Worm (Caenorhabditis elegans) whole organism, early embryonic: ENCODE results near the gene F53A9.3.
A peak's percentile ranks its signal among the peaks of the same experiment; 100 is the strongest.

ENCODE experiments used
- B0310.2 ChIP-seq: sonication (generic microtip); optimal IDR thresholded peaks from 2 replicates; lab custom pipeline; 2016; ENCODE audit warnings: mild to moderate bottlenecking, missing genetic modification characterization, missing compliant biosample characterization
- F13C5.2 ChIP-seq: sonication (generic microtip); optimal IDR thresholded peaks from 2 replicates; lab custom pipeline; 2017; ENCODE audit warnings: mild to moderate bottlenecking, missing genetic modification characterization, inconsistent platforms, missing compliant biosample characterization
- aly-1 ChIP-seq: sonication (generic microtip); optimal IDR thresholded peaks from 2 replicates; lab custom pipeline; 2016; ENCODE audit warnings: missing genetic modification characterization, missing compliant biosample characterization
- ama-1 ChIP-seq: fragments of 150-350 bp; optimal IDR thresholded peaks from 2 replicates; lab custom pipeline; 2014
- ceh-13 ChIP-seq: fragments of 200-800 bp; sonication (Bioruptor generic); optimal IDR thresholded peaks from 2 replicates; lab custom pipeline; 2018; ENCODE audit warnings: mild to moderate bottlenecking, missing genetic modification characterization, missing compliant biosample characterization
- ceh-36 ChIP-seq: sonication (generic microtip); optimal IDR thresholded peaks from 2 replicates; lab custom pipeline; 2016; ENCODE audit warnings: missing genetic modification characterization, inconsistent platforms, missing compliant biosample characterization
- ets-7 ChIP-seq: sonication (generic microtip); optimal IDR thresholded peaks from 2 replicates; lab custom pipeline; 2016; ENCODE audit warnings: missing genotype, missing genetic modification characterization, missing compliant biosample characterization
- flt-1 ChIP-seq: fragments of 200-800 bp; sonication (Bioruptor generic); IDR thresholded peaks from 2 replicates; pipeline ENCODE4 v1.3.6; 2022; ENCODE audit warnings: missing genetic modification characterization, missing compliant biosample characterization
- hmbx-1 ChIP-seq: sonication (generic microtip); optimal IDR thresholded peaks from 2 replicates; lab custom pipeline; 2016; ENCODE audit warnings: mild to moderate bottlenecking, missing genetic modification characterization, missing compliant biosample characterization
- hmg-4 ChIP-seq: fragments of 200-800 bp; sonication (Bioruptor generic); optimal IDR thresholded peaks from 2 replicates; lab custom pipeline; 2018; ENCODE audit warnings: mild to moderate bottlenecking, missing genetic modification characterization, missing compliant biosample characterization
- hnd-1 ChIP-seq: sonication (generic microtip); optimal IDR thresholded peaks from 2 replicates; lab custom pipeline; 2016; ENCODE audit warnings: missing genetic modification characterization, missing compliant biosample characterization
- pes-1 ChIP-seq: fragments of 200-800 bp; sonication (Bioruptor generic); IDR thresholded peaks from 2 replicates; pipeline ENCODE4 v1.3.6; 2022; ENCODE audit warnings: missing genetic modification reagents, missing genetic modification characterization, missing compliant biosample characterization
- scrt-1 ChIP-seq: fragments of 200-800 bp; sonication (Bioruptor generic); IDR thresholded peaks from 2 replicates; pipeline ENCODE4 v1.3.6; 2022; ENCODE audit warnings: missing genetic modification characterization, missing compliant biosample characterization
- sea-1 ChIP-seq: fragments of 200-800 bp; sonication (Bioruptor generic); conservative IDR thresholded peaks from 2 replicates; pipeline ENCODE4 v1.3.6; 2022; ENCODE audit warnings: missing genetic modification characterization, missing compliant biosample characterization
- tbx-11 ChIP-seq: fragments of 200-800 bp; sonication (Bioruptor generic); IDR thresholded peaks from 2 replicates; pipeline ENCODE4 v1.3.6; 2022; ENCODE audit warnings: missing genetic modification characterization, missing compliant biosample characterization
- tbx-37 ChIP-seq: fragments of 200-800 bp; sonication (Bioruptor generic); conservative IDR thresholded peaks from 2 replicates; pipeline ENCODE4 v1.3.6; 2022; ENCODE audit warnings: missing genetic modification reagents, missing genetic modification characterization, missing compliant biosample characterization
- tra-4 ChIP-seq: sonication (generic microtip); optimal IDR thresholded peaks from 2 replicates; lab custom pipeline; 2017; ENCODE audit warnings: missing genetic modification characterization, missing compliant biosample characterization

The F53A9.3 gene

DNA sequence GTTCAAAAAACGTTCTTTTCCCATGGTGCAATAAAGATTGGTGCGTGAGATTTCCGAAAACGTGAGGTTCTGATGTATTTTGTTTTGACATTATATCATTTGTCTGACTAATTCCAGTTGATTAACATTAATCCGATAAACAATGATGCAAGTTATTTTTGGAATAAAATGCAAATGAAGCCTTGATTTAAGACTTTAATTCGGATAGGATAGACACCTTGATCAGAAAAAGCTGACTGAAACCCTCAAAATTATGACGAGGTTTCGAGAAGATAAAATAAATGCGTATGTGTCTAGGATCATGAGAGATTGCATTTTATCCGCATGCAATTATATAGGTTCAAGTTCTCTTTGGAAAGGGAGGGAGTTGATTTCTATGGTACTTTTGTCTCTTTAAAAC, 37.4 kb downstream of the F53A9.3 start:
- TF ChIP-seq tbx-37 (GFP tag; lab: Robert Waterston, UW) = no peak

DNA sequence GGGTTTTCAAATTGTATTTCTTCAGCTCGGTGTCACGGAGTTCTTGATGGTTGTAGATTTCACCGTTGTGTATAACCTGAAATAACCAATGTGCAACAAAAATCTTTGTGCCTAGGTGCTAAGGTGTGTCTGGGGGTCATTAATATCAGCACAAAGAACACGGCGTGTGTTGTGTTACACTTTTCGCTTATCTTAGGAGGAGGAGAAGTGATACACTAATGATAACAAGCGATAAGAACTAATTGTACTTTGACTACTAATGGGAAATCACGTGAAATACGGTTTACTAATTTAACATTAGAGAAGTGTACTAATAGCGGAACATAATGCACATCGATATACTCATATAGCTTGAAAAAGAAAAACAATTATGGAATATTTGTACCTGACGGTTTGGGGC, 42.1 kb downstream of the F53A9.3 start:
- TF ChIP-seq scrt-1 (GFP tag; lab: Robert Waterston, UW) (no peak), ceh-13 (GFP tag; lab: Kevin White, UChicago) (no peak), F13C5.2 (no peak), pes-1 (no peak), hnd-1 (no peak), tra-4 (no peak), tbx-11 (no peak), sea-1 (GFP tag; lab: Robert Waterston, UW) (no peak), hmg-4 (GFP tag; lab: Kevin White, UChicago) (no peak), ama-1 (no peak), flt-1 (GFP tag; lab: Robert Waterston, UW) (no peak), B0310.2 (tag; lab: Kevin White, UChicago) (no peak), hmbx-1 (tag; lab: Kevin White, UChicago) (no peak), aly-1 (no peak), ets-7 (tag; lab: Kevin White, UChicago) (no peak), ceh-36 (no peak), tbx-37 (GFP tag; lab: Robert Waterston, UW) (no peak)

DNA sequence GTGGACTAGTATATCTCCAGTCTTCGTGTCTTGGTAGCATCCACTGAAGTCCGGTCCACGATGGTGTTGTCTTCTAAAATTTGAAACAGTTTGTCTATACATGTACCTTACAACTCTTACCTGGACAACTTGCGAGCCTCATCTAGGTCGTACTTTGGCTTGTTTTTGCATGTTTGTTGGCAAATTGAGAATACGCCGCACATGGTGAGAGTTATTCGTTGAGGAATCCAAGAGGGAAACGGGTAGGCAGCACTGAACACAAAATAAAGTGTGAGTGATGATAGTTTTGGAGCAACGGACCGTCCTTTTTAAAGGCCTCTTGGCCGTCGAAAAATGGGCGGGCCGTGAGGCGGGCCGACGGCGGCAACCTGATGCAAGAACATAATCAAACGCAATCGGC, 42.5 kb downstream of the F53A9.3 start, which contains the start of gene asns-2:
TSS of gene asns-2 (minus strand) at position 282 of the 400 bp plus-strand sequence.
- no peak for TF ChIP-seq tra-4
- TF ChIP-seq aly-1 = peak; percentile 13
- no peak for TF ChIP-seq hmbx-1 (tag; lab: Kevin White, UChicago)
- no peak for TF ChIP-seq ets-7 (tag; lab: Kevin White, UChicago)
- TF ChIP-seq hnd-1 = no peak

- TF ChIP-seq tbx-37 (GFP tag; lab: Robert Waterston, UW) = no peak
- TF ChIP-seq tbx-11 = no peak
Observed at ce11 chrX:8752546-8752945, 44.4 kb downstream of the F53A9.3 start.

DNA sequence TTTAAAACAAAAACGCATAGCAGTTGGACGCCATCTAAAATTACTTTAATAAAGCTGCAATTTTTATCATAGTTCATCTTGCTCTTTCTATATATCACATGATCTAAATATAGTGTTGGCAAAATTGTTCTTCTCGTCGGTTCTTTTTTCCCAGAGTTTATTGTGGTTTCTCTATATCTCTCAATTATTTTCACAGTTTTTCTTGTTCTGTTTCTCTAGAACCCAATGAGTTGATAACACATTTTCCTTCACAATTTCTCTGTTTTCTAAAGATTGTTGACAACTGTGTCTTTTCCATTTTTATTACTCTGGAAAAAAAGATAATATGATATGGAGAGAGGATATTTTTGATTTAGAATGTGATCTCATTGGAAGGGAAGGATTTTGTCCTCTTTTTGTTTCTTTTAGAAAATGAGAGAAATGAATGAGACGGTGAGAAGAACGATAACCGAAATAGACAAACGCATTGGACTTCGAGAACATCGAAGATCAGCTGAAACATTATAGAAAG, 46.2 kb downstream of the F53A9.3 start:
- no peak for TF ChIP-seq pes-1
- no peak for TF ChIP-seq ama-1
- no peak for TF ChIP-seq tbx-37 (GFP tag; lab: Robert Waterston, UW)
- TF ChIP-seq tra-4 = no peak
- no peak for TF ChIP-seq ceh-13 (GFP tag; lab: Kevin White, UChicago)
- TF ChIP-seq F13C5.2 = no peak
- TF ChIP-seq scrt-1 (GFP tag; lab: Robert Waterston, UW) = no peak
- TF ChIP-seq hmg-4 (GFP tag; lab: Kevin White, UChicago) = no peak
- no peak for TF ChIP-seq tbx-11
- TF ChIP-seq hmbx-1 (tag; lab: Kevin White, UChicago) = no peak
- no peak for TF ChIP-seq ets-7 (tag; lab: Kevin White, UChicago)
- TF ChIP-seq ceh-36 = no peak

DNA sequence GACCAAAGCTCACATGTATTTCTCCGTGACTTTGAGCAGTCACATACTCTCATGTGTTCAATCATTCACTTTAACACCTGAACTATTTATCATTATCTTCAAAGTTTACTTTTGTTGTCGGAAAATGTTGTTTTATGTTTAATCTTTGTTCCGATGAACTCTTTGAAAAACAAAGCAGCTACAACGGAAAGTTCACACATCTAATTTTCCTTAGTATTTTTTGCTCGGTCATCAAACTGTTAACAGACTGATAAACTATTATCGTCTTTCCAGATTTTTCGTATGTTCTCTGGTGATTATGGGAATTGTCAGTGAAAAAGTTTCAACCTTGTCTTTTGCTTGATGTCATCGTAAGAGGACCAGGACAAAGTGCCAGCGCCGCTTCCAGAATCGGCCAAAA, 47.8 kb downstream of the F53A9.3 start:
- no peak for TF ChIP-seq ceh-13 (GFP tag; lab: Kevin White, UChicago)
- no peak for TF ChIP-seq ceh-36
- TF ChIP-seq hmg-4 (GFP tag; lab: Kevin White, UChicago) = no peak
- TF ChIP-seq sea-1 (GFP tag; lab: Robert Waterston, UW) = no peak
- TF ChIP-seq ama-1 = no peak
- no peak for TF ChIP-seq F13C5.2
- no peak for TF ChIP-seq tbx-11
- TF ChIP-seq scrt-1 (GFP tag; lab: Robert Waterston, UW) = no peak
- TF ChIP-seq B0310.2 (tag; lab: Kevin White, UChicago) = no peak
- TF ChIP-seq aly-1 = no peak
- TF ChIP-seq flt-1 (GFP tag; lab: Robert Waterston, UW) = no peak
- no peak for TF ChIP-seq tra-4
- TF ChIP-seq ets-7 (tag; lab: Kevin White, UChicago) = no peak
- no peak for TF ChIP-seq tbx-37 (GFP tag; lab: Robert Waterston, UW)
- TF ChIP-seq hmbx-1 (tag; lab: Kevin White, UChicago) = no peak
- TF ChIP-seq hnd-1 = no peak
